Worm (Caenorhabditis elegans): Measurements from ENCODE around the gene F41H10.1.

ce11 chrIV:5382609-5383008, at the start of gene F41H10.1:
- TF ChIP-seq C34F6.9 (tag; optimal IDR thresholded peaks at IDR 0.05) (no peak), peb-1 (tag; optimal IDR thresholded peaks at IDR 0.05) (no peak), ceh-16 (tag; optimal IDR thresholded peaks at IDR 0.05) (no peak), elt-1 (tag; optimal IDR thresholded peaks at IDR 0.05) (no peak), ztf-11 (tag; optimal IDR thresholded peaks at IDR 0.05) (no peak), nhr-23 (tag; optimal IDR thresholded peaks at IDR 0.05) (no peak), lin-39 (tag; optimal IDR thresholded peaks at IDR 0.05) (no peak), crh-2 (tag; optimal IDR thresholded peaks at IDR 0.05) (no peak), nhr-12 (tag; optimal IDR thresholded peaks at IDR 0.05) (no peak)
